Worm (Caenorhabditis elegans) whole organism, L1 larva: Measurements from ENCODE around the gene gck-4.

Experiments used
- ceh-82 ChIP-seq, 3 experiments: fragments of 150-350 bp in 1 of 3; sonication (generic microtip) in 2 of 3; optimal IDR thresholded peaks; 2 replicates each; lab custom pipeline; 2014 to 2017; ENCODE audit warnings: missing biosample characterization in 3 of 3, missing genetic modification characterization in 3 of 3
- lir-3 ChIP-seq: sonication (generic microtip); optimal IDR thresholded peaks from 2 replicates; lab custom pipeline; 2016; ENCODE audit warnings: mild to moderate bottlenecking, missing genetic modification characterization, moderate library complexity, missing compliant biosample characterization; ENCODE audit not compliant: poor library complexity
- nhr-85 ChIP-seq: sonication (generic microtip); peaks from one replicate; lab custom pipeline; 2016; ENCODE audit warnings: missing genetic modification characterization, inconsistent platforms, missing compliant biosample characterization
- nhr-90 ChIP-seq: sonication (generic microtip); optimal IDR thresholded peaks from 2 replicates; lab custom pipeline; 2016; ENCODE audit warnings: mild to moderate bottlenecking, missing genetic modification characterization, missing compliant biosample characterization; ENCODE audit not compliant: poor library complexity

DNA sequence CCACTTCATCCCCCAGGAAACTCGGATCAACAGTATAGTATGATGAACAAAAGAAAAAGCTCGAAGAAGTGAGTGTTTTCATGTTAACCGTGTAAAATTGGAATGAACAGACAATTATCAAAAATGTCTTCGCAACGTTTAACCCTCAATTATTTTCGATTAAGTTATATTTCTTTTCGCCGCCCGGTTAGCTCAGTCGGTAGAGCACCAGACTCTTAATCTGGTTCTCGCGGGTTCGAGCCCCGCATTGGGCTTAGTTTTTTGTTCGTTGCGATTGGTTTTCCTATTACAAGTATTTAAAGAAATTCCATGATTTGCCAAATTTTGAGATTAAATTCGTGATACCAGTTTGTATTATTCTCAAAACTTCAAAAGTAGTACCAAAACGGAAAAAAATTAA, 52.7 kb downstream of the gck-4 start:
- no peak for TF ChIP-seq lir-3 (tag; lab: Kevin White, UChicago)
- TF ChIP-seq ceh-82 (tag; optimal IDR thresholded peaks at IDR 0.05; lab: Kevin White, UChicago): no peak
- no peak for TF ChIP-seq nhr-90 (tag; lab: Kevin White, UChicago)
- TF ChIP-seq nhr-85: no peak
